Worm (Caenorhabditis elegans) whole organism, midembryonic: ENCODE measurements around the gene lin-46.

Source experiments
- T22C8.4 ChIP-seq: fragments of 200-800 bp; sonication (Bioruptor generic); IDR thresholded peaks from 2 replicates; pipeline ENCODE4 v1.3.6; 2022; ENCODE audit warnings: missing genetic modification characterization, missing compliant biosample characterization
- cog-1 ChIP-seq: sonication (generic microtip); optimal IDR thresholded peaks from 2 replicates; lab custom pipeline; 2016; ENCODE audit warnings: missing genetic modification characterization, missing compliant biosample characterization
- flt-1 ChIP-seq: fragments of 200-800 bp; sonication (Bioruptor generic); IDR thresholded peaks from 2 replicates; pipeline ENCODE4 v1.3.6; 2022; ENCODE audit warnings: missing genetic modification characterization, missing compliant biosample characterization
- klf-2 ChIP-seq: fragments of 200-800 bp; sonication (Bioruptor generic); conservative IDR thresholded peaks from 2 replicates; pipeline ENCODE4 v1.3.6; 2022; ENCODE audit warnings: missing genetic modification reagents, missing genetic modification characterization, missing compliant biosample characterization
- ref-1 ChIP-seq: fragments of 200-800 bp; sonication (Bioruptor generic); conservative IDR thresholded peaks from 2 replicates; pipeline ENCODE4 v1.3.6; 2022; ENCODE audit warnings: missing genetic modification reagents, missing genetic modification characterization, missing compliant biosample characterization
- tab-1 ChIP-seq: fragments of 200-800 bp; sonication (Bioruptor generic); IDR thresholded peaks from 2 replicates; pipeline ENCODE4 v1.3.6; 2022; ENCODE audit warnings: missing genetic modification characterization, missing compliant biosample characterization
- ztf-23 ChIP-seq: fragments of 200-800 bp; sonication (Bioruptor generic); IDR thresholded peaks from 2 replicates; pipeline ENCODE4 v1.3.6; 2022; ENCODE audit warnings: missing genetic modification reagents, missing genetic modification characterization, missing compliant biosample characterization
- ztf-29 ChIP-seq: fragments of 200-800 bp; sonication (Bioruptor generic); IDR thresholded peaks from 2 replicates; pipeline ENCODE4 v1.3.6; 2022; ENCODE audit warnings: missing genetic modification reagents, missing genetic modification characterization, missing compliant biosample characterization

ce11 chrV:12944229-12944628 is 24.4 kb upstream of the lin-46 start, which contains the start of gene T16G1.3:
- TF ChIP-seq ref-1 (GFP tag; lab: Robert Waterston, UW) (no peak), T22C8.4 (GFP tag; lab: Robert Waterston, UW) (no peak), cog-1 (tag; lab: Kevin White, UChicago) (no peak), ztf-23 (no peak), tab-1 (GFP tag; lab: Robert Waterston, UW) (no peak), flt-1 (no peak), klf-2 (no peak), ztf-29 (GFP tag; lab: Robert Waterston, UW) (no peak)
